Worm (Caenorhabditis elegans) whole organism, late embryonic: ENCODE results near the gene cyp-33C3.

Experiments used
- C08G9.2 ChIP-seq: sonication (generic microtip); optimal IDR thresholded peaks from 2 replicates; lab custom pipeline; 2016; ENCODE audit warnings: mild to moderate bottlenecking, missing genetic modification characterization, moderate library complexity, missing compliant biosample characterization
- K09A11.1 ChIP-seq: sonication (generic microtip); optimal IDR thresholded peaks from 2 replicates; lab custom pipeline; 2017; ENCODE audit warnings: antibody characterized with exemption, mild to moderate bottlenecking, missing genetic modification characterization, missing compliant biosample characterization; ENCODE audit not compliant: insufficient read depth
- T23F11.4 ChIP-seq: fragments of 200-800 bp; sonication (Bioruptor generic); optimal IDR thresholded peaks from 2 replicates; lab custom pipeline; 2018; ENCODE audit warnings: mild to moderate bottlenecking, missing genetic modification characterization, missing compliant biosample characterization
- Y22D7AL.16 ChIP-seq: sonication (generic microtip); optimal IDR thresholded peaks from 2 replicates; lab custom pipeline; 2016; ENCODE audit warnings: missing genetic modification characterization, missing compliant biosample characterization
- ahr-1 ChIP-seq: sonication (generic microtip); optimal IDR thresholded peaks from 2 replicates; lab custom pipeline; 2016; ENCODE audit warnings: missing genetic modification characterization, missing compliant biosample characterization
- ama-1 ChIP-seq: fragments of 150-350 bp; optimal IDR thresholded peaks from 2 replicates; lab custom pipeline; 2014
- ceh-2 ChIP-seq: sonication (generic microtip); optimal IDR thresholded peaks from 2 replicates; lab custom pipeline; 2016; ENCODE audit warnings: missing genotype, missing genetic modification characterization, missing compliant biosample characterization
- ceh-31 ChIP-seq: sonication (generic microtip); optimal IDR thresholded peaks from 2 replicates; lab custom pipeline; 2016; ENCODE audit warnings: missing genetic modification characterization, missing compliant biosample characterization
- ceh-45 ChIP-seq: fragments of 200-800 bp; sonication (Bioruptor generic); IDR thresholded peaks from 2 replicates; pipeline ENCODE4 v1.3.6; 2022; ENCODE audit warnings: missing genetic modification reagents, missing genetic modification characterization, missing compliant biosample characterization
- ceh-48 ChIP-seq: sonication (generic microtip); optimal IDR thresholded peaks from 2 replicates; lab custom pipeline; 2016; ENCODE audit warnings: missing genetic modification characterization, inconsistent platforms, missing compliant biosample characterization
- ceh-6 ChIP-seq: fragments of 200-800 bp; sonication (Bioruptor generic); optimal IDR thresholded peaks from 2 replicates; lab custom pipeline; 2018; ENCODE audit warnings: mild to moderate bottlenecking, missing genetic modification characterization, missing compliant biosample characterization
- ceh-9 ChIP-seq: sonication (generic microtip); optimal IDR thresholded peaks from 2 replicates; lab custom pipeline; 2016; ENCODE audit warnings: mild to moderate bottlenecking, missing genetic modification characterization, inconsistent platforms, missing compliant biosample characterization
- dmd-4 ChIP-seq: sonication (generic microtip); optimal IDR thresholded peaks from 2 replicates; lab custom pipeline; 2016; ENCODE audit warnings: borderline replicate concordance, missing genetic modification characterization, missing compliant biosample characterization
- elt-2 ChIP-seq: sonication (generic microtip); optimal IDR thresholded peaks from 2 replicates; lab custom pipeline; 2016; ENCODE audit warnings: missing genetic modification reagents, missing genetic modification characterization, missing compliant biosample characterization
- eyg-1 ChIP-seq: sonication (generic microtip); optimal IDR thresholded peaks from 2 replicates; lab custom pipeline; 2016; ENCODE audit warnings: missing genotype, missing genetic modification characterization, missing compliant biosample characterization
- fkh-10 ChIP-seq: fragments of 150-350 bp; optimal IDR thresholded peaks from 2 replicates; lab custom pipeline; 2014; ENCODE audit warnings: missing biosample characterization, missing genetic modification reagents, missing genetic modification characterization
- hlh-13 ChIP-seq: fragments of 200-800 bp; sonication (Bioruptor generic); optimal IDR thresholded peaks from 2 replicates; lab custom pipeline; 2018; ENCODE audit warnings: mild to moderate bottlenecking, missing genetic modification characterization, missing compliant biosample characterization
- hlh-15 ChIP-seq: sonication (generic microtip); optimal IDR thresholded peaks from 2 replicates; lab custom pipeline; 2016; ENCODE audit warnings: missing genetic modification characterization, missing compliant biosample characterization
- lin-11 ChIP-seq: fragments of 200-800 bp; sonication (Bioruptor generic); optimal IDR thresholded peaks from 2 replicates; lab custom pipeline; 2018; ENCODE audit warnings: mild to moderate bottlenecking, missing genetic modification characterization, missing compliant biosample characterization
- madf-2 ChIP-seq: sonication (generic microtip); optimal IDR thresholded peaks from 2 replicates; lab custom pipeline; 2017; ENCODE audit warnings: missing genetic modification characterization, missing compliant biosample characterization
- mec-3 ChIP-seq: sonication (generic microtip); optimal IDR thresholded peaks from 2 replicates; lab custom pipeline; 2016; ENCODE audit warnings: borderline replicate concordance, missing genetic modification characterization, missing compliant biosample characterization
- nfya-1 ChIP-seq: sonication (generic microtip); optimal IDR thresholded peaks from 2 replicates; lab custom pipeline; 2017; ENCODE audit warnings: missing genetic modification characterization, mild to moderate bottlenecking, missing compliant biosample characterization, antibody characterized with exemption, moderate library complexity
- nhr-11 ChIP-seq: fragments of 150-350 bp; optimal IDR thresholded peaks from 2 replicates; lab custom pipeline; 2014; ENCODE audit warnings: missing biosample characterization, missing genetic modification characterization
- pat-9 ChIP-seq: fragments of 200-800 bp; sonication (Bioruptor generic); optimal IDR thresholded peaks from 2 replicates; lab custom pipeline; 2018; ENCODE audit warnings: mild to moderate bottlenecking, missing genetic modification characterization, moderate library complexity, missing compliant biosample characterization
- pax-1 ChIP-seq: fragments of 150-350 bp; optimal IDR thresholded peaks from 2 replicates; lab custom pipeline; 2014; ENCODE audit warnings: missing biosample characterization, missing genetic modification characterization
- pqm-1 ChIP-seq: sonication (generic microtip); optimal IDR thresholded peaks from 2 replicates; lab custom pipeline; 2016; ENCODE audit warnings: missing genetic modification characterization, missing compliant biosample characterization
- ref-2 ChIP-seq: sonication (generic microtip); optimal IDR thresholded peaks from 2 replicates; lab custom pipeline; 2016; ENCODE audit warnings: missing genetic modification characterization, missing compliant biosample characterization
- rnt-1 ChIP-seq: sonication (generic microtip); optimal IDR thresholded peaks from 2 replicates; lab custom pipeline; 2016; ENCODE audit warnings: missing genetic modification characterization, missing compliant biosample characterization
- sox-2 ChIP-seq: fragments of 200-800 bp; sonication (Bioruptor generic); IDR thresholded peaks from 2 replicates; pipeline ENCODE4 v1.3.6; 2022; ENCODE audit warnings: missing genetic modification reagents, missing genetic modification characterization, missing compliant biosample characterization
- syd-9 ChIP-seq: sonication (generic microtip); optimal IDR thresholded peaks from 2 replicates; lab custom pipeline; 2016; ENCODE audit warnings: mild to moderate bottlenecking, missing genetic modification characterization, moderate library complexity, missing compliant biosample characterization
- unc-3 ChIP-seq, 2 experiments: fragments of 200-800 bp in 1 of 2; sonication (Bioruptor generic) in 1 of 2; sonication (generic microtip) in 1 of 2; conservative IDR thresholded peaks in 1 of 2; optimal IDR thresholded peaks in 1 of 2; 2 replicates each; pipeline versions ENCODE4 v1.3.6 to Lab custom; 2016 to 2022; ENCODE audit warnings: missing compliant biosample characterization in 2 of 2, missing genetic modification characterization in 2 of 2, missing genetic modification reagents in 1 of 2
- unc-42 ChIP-seq: sonication (generic microtip); optimal IDR thresholded peaks from 2 replicates; lab custom pipeline; 2016; ENCODE audit warnings: missing genotype, missing genetic modification characterization, missing compliant biosample characterization
- unc-55 ChIP-seq: sonication (generic microtip); optimal IDR thresholded peaks from 2 replicates; lab custom pipeline; 2017; ENCODE audit warnings: missing biosample characterization, missing genetic modification reagents, missing genetic modification characterization
- unc-86 ChIP-seq: sonication (generic microtip); optimal IDR thresholded peaks from 2 replicates; lab custom pipeline; 2016; ENCODE audit warnings: missing genetic modification characterization, missing compliant biosample characterization
- zip-5 ChIP-seq: sonication (generic microtip); optimal IDR thresholded peaks from 2 replicates; lab custom pipeline; 2016; ENCODE audit warnings: missing genetic modification characterization, missing compliant biosample characterization
- ztf-16 ChIP-seq: sonication (generic microtip); optimal IDR thresholded peaks from 2 replicates; lab custom pipeline; 2017; ENCODE audit warnings: missing genetic modification characterization, missing compliant biosample characterization

Gene cyp-33C3

ce11 chrV:2260660-2261059, 18.1 kb downstream of the cyp-33C3 start, which contains the start of gene F41B5.12:
Gene F41B5.12, plus strand, starts transcription at chrV:2260960.
- no peak for TF ChIP-seq ztf-16
- TF ChIP-seq nhr-11 (tag; lab: Kevin White, UChicago), result no peak
- no peak for TF ChIP-seq nfya-1
- TF ChIP-seq unc-86 (tag; lab: Kevin White, UChicago), result no peak
- TF ChIP-seq ceh-31 (tag; lab: Kevin White, UChicago), result no peak
- no peak for TF ChIP-seq T23F11.4
- no peak for TF ChIP-seq K09A11.1
- no peak for TF ChIP-seq ceh-6 (GFP tag; lab: Kevin White, UChicago)
- TF ChIP-seq ahr-1 (tag; lab: Kevin White, UChicago), result no peak
- no peak for TF ChIP-seq ceh-45
- TF ChIP-seq pat-9 (tag; lab: Kevin White, UChicago), result no peak
- no peak for TF ChIP-seq mec-3 (tag; lab: Kevin White, UChicago)
- no peak for TF ChIP-seq pqm-1 (tag; lab: Kevin White, UChicago)
- no peak for TF ChIP-seq madf-2 (tag; lab: Kevin White, UChicago)
- no peak for TF ChIP-seq unc-42 (tag; lab: Kevin White, UChicago)
- no peak for TF ChIP-seq hlh-15 (tag; lab: Kevin White, UChicago)
- TF ChIP-seq eyg-1 (tag; lab: Kevin White, UChicago), result no peak
- TF ChIP-seq sox-2, result no peak
- TF ChIP-seq unc-55, result no peak
- no peak for TF ChIP-seq lin-11 (tag; lab: Kevin White, UChicago)

- TF ChIP-seq ceh-9 (tag; lab: Kevin White, UChicago), result no peak
- peak; percentile 69 for TF ChIP-seq pax-1 (tag; lab: Kevin White, UChicago)
- TF ChIP-seq, all 69 proteins: peak for 1
These were observed 21.9 kb downstream of the cyp-33C3 start, which contains the start of gene nhr-183 for ce11 chrV:2264455-2264854. Gene nhr-183, minus strand, starts transcription at chrV:2264634.

ce11 chrV:2264925-2265324, 22.3 kb downstream of the cyp-33C3 start:
- TF ChIP-seq zip-5, result no peak
- TF ChIP-seq ceh-9 (tag; lab: Kevin White, UChicago), result no peak
- TF ChIP-seq T23F11.4, result no peak
- TF ChIP-seq C08G9.2, result no peak
- TF ChIP-seq unc-86 (tag; lab: Kevin White, UChicago), result no peak
- no peak for TF ChIP-seq rnt-1
- TF ChIP-seq ceh-48, result no peak
- TF ChIP-seq K09A11.1, result no peak
- TF ChIP-seq ahr-1 (tag; lab: Kevin White, UChicago), result no peak
- no peak for TF ChIP-seq unc-3 (GFP tag; conservative IDR thresholded peaks at IDR 0.05; lab: Robert Waterston, UW)
- TF ChIP-seq unc-3 (tag; optimal IDR thresholded peaks at IDR 0.05; lab: Kevin White, UChicago), result no peak
- no peak for TF ChIP-seq dmd-4 (tag; lab: Kevin White, UChicago)
- no peak for TF ChIP-seq ama-1

- no peak for TF ChIP-seq nhr-11 (tag; lab: Kevin White, UChicago)
- TF ChIP-seq ref-2 (tag; lab: Kevin White, UChicago), result no peak
- no peak for TF ChIP-seq pax-1 (tag; lab: Kevin White, UChicago)
- no peak for TF ChIP-seq ceh-6 (GFP tag; lab: Kevin White, UChicago)
- no peak for TF ChIP-seq zip-5
- TF ChIP-seq syd-9 (tag; lab: Kevin White, UChicago), result no peak
- TF ChIP-seq elt-2, result no peak
- TF ChIP-seq nfya-1, result no peak
- TF ChIP-seq ceh-2 (tag; lab: Kevin White, UChicago), result no peak
These were observed 24.4 kb downstream of the cyp-33C3 start, which contains the start of gene nhr-275 for ce11 chrV:2266958-2267357. Gene nhr-275, minus strand, starts transcription at chrV:2267058.

- TF ChIP-seq fkh-10 (GFP tag; lab: Kevin White, UChicago), result no peak
- TF ChIP-seq elt-2, result no peak
- no peak for TF ChIP-seq Y22D7AL.16
- TF ChIP-seq ceh-6 (GFP tag; lab: Kevin White, UChicago), result no peak
- no peak for TF ChIP-seq hlh-13 (GFP tag; lab: Kevin White, UChicago)
These were observed 29.2 kb downstream of the cyp-33C3 start, which contains the start of gene Y5H2A.1 for ce11 chrV:2271750-2272149. Gene Y5H2A.1, minus strand, starts transcription at chrV:2271850.
